Worm (Caenorhabditis elegans) whole organism, early embryonic: ENCODE results near the gene K10B2.4.

ENCODE experiments used
- ama-1 ChIP-seq: fragments of 150-350 bp; optimal IDR thresholded peaks from 2 replicates; lab custom pipeline; 2014
- pes-1 ChIP-seq: fragments of 200-800 bp; sonication (Bioruptor generic); IDR thresholded peaks from 2 replicates; pipeline ENCODE4 v1.3.6; 2022; ENCODE audit warnings: missing genetic modification reagents, missing genetic modification characterization, missing compliant biosample characterization

DNA sequence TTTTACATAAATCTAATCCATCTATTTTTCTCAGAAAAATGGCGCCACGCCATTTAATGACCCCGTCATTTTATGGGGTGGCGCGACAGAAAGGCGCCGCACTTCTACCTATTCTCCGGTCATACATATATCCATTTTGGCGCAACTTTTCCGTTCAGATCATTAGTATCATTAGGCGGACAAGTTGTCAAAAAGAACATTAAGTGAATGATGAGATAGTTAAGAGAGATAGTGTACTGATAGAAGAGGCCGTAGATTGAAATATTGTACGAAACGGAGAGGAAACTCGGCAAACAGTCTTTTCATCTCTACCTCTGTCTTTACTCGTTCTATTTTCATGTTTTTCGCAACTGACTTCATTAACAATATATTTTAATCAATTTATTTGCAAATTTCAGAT, 36.7 kb downstream of the K10B2.4 start, which contains the start of gene sma-6:
- TF ChIP-seq pes-1 (GFP tag; lab: Robert Waterston, UW) (no peak), ama-1 (no peak)
